Worm (Caenorhabditis elegans) whole organism, young adult: ENCODE data around the gene K08F11.1.

Experiments
- B0019.2 ChIP-seq: fragments of 200-800 bp; sonication (Bioruptor generic); conservative IDR thresholded peaks from 2 replicates; pipeline ENCODE4 v1.3.6; 2022; ENCODE audit warnings: missing genetic modification reagents, missing genetic modification characterization, missing compliant biosample characterization
- B0336.3 ChIP-seq: fragments of 200-800 bp; sonication (Bioruptor generic); IDR thresholded peaks from 2 replicates; pipeline ENCODE4 v1.3.6; 2022; ENCODE audit warnings: missing genetic modification characterization, missing compliant biosample characterization
- C06A6.2 ChIP-seq: fragments of 200-800 bp; sonication (Bioruptor generic); conservative IDR thresholded peaks from 2 replicates; pipeline ENCODE4 v1.3.6; 2022; ENCODE audit warnings: missing genetic modification characterization, missing compliant biosample characterization
- F22D6.2 ChIP-seq: sonication (generic microtip); optimal IDR thresholded peaks from 2 replicates; lab custom pipeline; 2016; ENCODE audit warnings: mild to moderate bottlenecking, missing genetic modification characterization, missing compliant biosample characterization
- F39B2.1 ChIP-seq: fragments of 200-800 bp; sonication (Bioruptor generic); IDR thresholded peaks from 2 replicates; pipeline ENCODE4 v1.3.6; 2022; ENCODE audit warnings: missing genetic modification reagents, missing genetic modification characterization, missing compliant biosample characterization
- F49E8.2 ChIP-seq: sonication (generic microtip); optimal IDR thresholded peaks from 3 replicates; lab custom pipeline; 2017; ENCODE audit warnings: missing genetic modification characterization, mild to moderate bottlenecking, missing compliant biosample characterization, antibody characterized with exemption, moderate library complexity; ENCODE audit not compliant: insufficient read depth
- F55B11.4 ChIP-seq: sonication (generic microtip); optimal IDR thresholded peaks from 2 replicates; lab custom pipeline; 2016; ENCODE audit warnings: missing compliant biosample characterization, missing genetic modification characterization, borderline replicate concordance; ENCODE audit not compliant: insufficient read depth
- F57A8.1 ChIP-seq: fragments of 200-800 bp; sonication (Bioruptor generic); optimal IDR thresholded peaks from 2 replicates; lab custom pipeline; 2018; ENCODE audit warnings: mild to moderate bottlenecking, missing genetic modification characterization, moderate library complexity, missing compliant biosample characterization
- K11D2.4 ChIP-seq: fragments of 200-800 bp; sonication (Bioruptor generic); IDR thresholded peaks from 2 replicates; pipeline ENCODE4 v1.3.6; 2022; ENCODE audit warnings: missing genetic modification reagents, missing genetic modification characterization, missing compliant biosample characterization
- ama-1 ChIP-seq, 3 experiments: fragments of 150-350 bp in 1 of 3; sonication (generic microtip) in 2 of 3; optimal IDR thresholded peaks; 2 replicates each; lab custom pipeline; 2014 to 2018; ENCODE audit warnings: missing biosample characterization in 2 of 3, missing genetic modification characterization in 2 of 3, missing genetic modification reagents in 2 of 3
- aptf-2 ChIP-seq: fragments of 200-800 bp; sonication (Bioruptor generic); conservative IDR thresholded peaks from 2 replicates; pipeline ENCODE4 v1.3.6; 2022; ENCODE audit warnings: missing genetic modification reagents, missing genetic modification characterization, missing compliant biosample characterization
- aptf-3 ChIP-seq: fragments of 200-800 bp; sonication (Bioruptor generic); IDR thresholded peaks from 2 replicates; pipeline ENCODE4 v1.3.6; 2022; ENCODE audit warnings: missing genetic modification characterization, missing compliant biosample characterization
- attf-3 ChIP-seq: fragments of 200-800 bp; sonication (Bioruptor generic); conservative IDR thresholded peaks from 2 replicates; pipeline ENCODE4 v1.3.6; 2022; ENCODE audit warnings: missing genetic modification reagents, missing genetic modification characterization, missing compliant biosample characterization
- attf-6 ChIP-seq: fragments of 200-800 bp; sonication (Bioruptor generic); IDR thresholded peaks from 2 replicates; pipeline ENCODE4 v1.3.6; 2022; ENCODE audit warnings: missing genetic modification reagents, missing genetic modification characterization, missing compliant biosample characterization
- cebp-1 ChIP-seq, 2 experiments: fragments of 200-800 bp in 1 of 2; sonication (Bioruptor generic) in 1 of 2; sonication (generic microtip) in 1 of 2; IDR thresholded peaks in 1 of 2; optimal IDR thresholded peaks in 1 of 2; 2 replicates each; pipeline versions ENCODE4 v1.3.6 to Lab custom; 2017 to 2022; ENCODE audit warnings: missing compliant biosample characterization in 2 of 2, missing genetic modification characterization in 2 of 2, mild to moderate bottlenecking in 1 of 2, missing genetic modification reagents in 1 of 2, moderate library complexity in 1 of 2
- dox-1 ChIP-seq: fragments of 200-800 bp; sonication (Bioruptor generic); IDR thresholded peaks from 2 replicates; pipeline ENCODE4 v1.3.6; 2022; ENCODE audit warnings: missing genetic modification reagents, missing genetic modification characterization, missing compliant biosample characterization
- fkh-3 ChIP-seq: sonication (generic microtip); optimal IDR thresholded peaks from 2 replicates; lab custom pipeline; 2016; ENCODE audit warnings: mild to moderate bottlenecking, missing genetic modification characterization, missing compliant biosample characterization
- gei-17 ChIP-seq: fragments of 200-800 bp; sonication (Bioruptor generic); optimal IDR thresholded peaks from 2 replicates; lab custom pipeline; 2018; ENCODE audit warnings: mild to moderate bottlenecking, missing genetic modification characterization, missing compliant biosample characterization
- hlh-26 ChIP-seq: fragments of 200-800 bp; sonication (Bioruptor generic); conservative IDR thresholded peaks from 2 replicates; pipeline ENCODE4 v1.3.6; 2022; ENCODE audit warnings: missing genetic modification reagents, missing genetic modification characterization, missing compliant biosample characterization
- hrde-1 ChIP-seq: sonication (generic microtip); optimal IDR thresholded peaks from 2 replicates; lab custom pipeline; 2016; ENCODE audit warnings: missing genetic modification characterization, mild to moderate bottlenecking, missing compliant biosample characterization, moderate library complexity, missing genotype, missing genetic modification reagents, borderline replicate concordance
- lsl-1 ChIP-seq: fragments of 200-800 bp; sonication (Bioruptor generic); optimal IDR thresholded peaks from 2 replicates; lab custom pipeline; 2018; ENCODE audit warnings: mild to moderate bottlenecking, missing genetic modification characterization, moderate library complexity, missing compliant biosample characterization
- madf-10 ChIP-seq: sonication (generic microtip); optimal IDR thresholded peaks from 2 replicates; lab custom pipeline; 2016; ENCODE audit warnings: mild to moderate bottlenecking, missing genetic modification characterization, missing compliant biosample characterization
- madf-8 ChIP-seq: fragments of 200-800 bp; sonication (Bioruptor generic); conservative IDR thresholded peaks from 2 replicates; pipeline ENCODE4 v1.3.6; 2022; ENCODE audit warnings: missing genetic modification reagents, missing genetic modification characterization, missing compliant biosample characterization
- nfya-2 ChIP-seq: fragments of 200-800 bp; sonication (Bioruptor generic); IDR thresholded peaks from 2 replicates; pipeline ENCODE4 v1.3.6; 2022; ENCODE audit warnings: missing genetic modification reagents, missing genetic modification characterization, missing compliant biosample characterization
- nhr-80 ChIP-seq: sonication (generic microtip); optimal IDR thresholded peaks from 2 replicates; lab custom pipeline; 2016; ENCODE audit warnings: missing genetic modification characterization, missing compliant biosample characterization
- pbrm-1 ChIP-seq: fragments of 200-800 bp; sonication (Bioruptor generic); IDR thresholded peaks from 2 replicates; pipeline ENCODE4 v1.3.6; 2022; ENCODE audit warnings: missing genetic modification reagents, missing genetic modification characterization, missing compliant biosample characterization
- pha-4 ChIP-seq: fragments of 150-350 bp; sonication (generic microtip); optimal IDR thresholded peaks from 2 replicates; lab custom pipeline; 2014; ENCODE audit warnings: missing biosample characterization, missing genetic modification reagents, missing genetic modification characterization
- rcor-1 ChIP-seq: fragments of 200-800 bp; sonication (Bioruptor generic); IDR thresholded peaks from 2 replicates; pipeline ENCODE4 v1.3.6; 2022; ENCODE audit warnings: missing genetic modification reagents, missing genetic modification characterization, missing compliant biosample characterization
- rpc-1 ChIP-seq, 2 experiments: fragments of 150-350 bp in 1 of 2; sonication (generic microtip) in 1 of 2; optimal IDR thresholded peaks; 2 replicates each; lab custom pipeline; 2014 to 2018; ENCODE audit warnings: missing biosample characterization in 1 of 2, missing genetic modification characterization in 1 of 2, missing genetic modification reagents in 1 of 2, missing genotype in 1 of 2
- sea-2 ChIP-seq: fragments of 200-800 bp; sonication (Bioruptor generic); IDR thresholded peaks from 2 replicates; pipeline ENCODE4 v1.3.6; 2022; ENCODE audit warnings: missing genetic modification characterization, missing compliant biosample characterization
- snpc-1.1 ChIP-seq: sonication (generic microtip); optimal IDR thresholded peaks from 2 replicates; lab custom pipeline; 2017; ENCODE audit warnings: missing genetic modification characterization, mild to moderate bottlenecking, missing compliant biosample characterization, antibody characterized with exemption, moderate library complexity, missing genotype, missing genetic modification reagents; ENCODE audit not compliant: insufficient read depth
- unc-130 ChIP-seq: sonication (generic microtip); optimal IDR thresholded peaks from 2 replicates; lab custom pipeline; 2016; ENCODE audit warnings: missing genetic modification reagents, missing genetic modification characterization, missing compliant biosample characterization
- unc-62 ChIP-seq: fragments of 150-350 bp; optimal IDR thresholded peaks from 2 replicates; lab custom pipeline; 2014; ENCODE audit warnings: missing biosample characterization, missing genetic modification reagents, missing genetic modification characterization
- ztf-18 ChIP-seq: sonication (generic microtip); optimal IDR thresholded peaks from 2 replicates; lab custom pipeline; 2016; ENCODE audit warnings: missing genotype, mild to moderate bottlenecking, missing genetic modification characterization, missing compliant biosample characterization

Gene K08F11.1

ce11 chrIV:4724562-4724961 lies at the start of gene K08F11.1:
Gene K08F11.1 (plus strand): TSS chrIV:4724862.
- TF ChIP-seq attf-3 (GFP tag; lab: Robert Waterston, UW), result no peak
- TF ChIP-seq F57A8.1, result no peak
- TF ChIP-seq hlh-26 (GFP tag; lab: Robert Waterston, UW), result no peak
- no peak for TF ChIP-seq K11D2.4 (GFP tag; lab: Robert Waterston, UW)
- TF ChIP-seq madf-10 (tag; lab: Kevin White, UChicago), result no peak
- no peak for TF ChIP-seq F22D6.2 (tag; lab: Kevin White, UChicago)
- TF ChIP-seq unc-62 (GFP tag; lab: Kevin White, UChicago), result no peak
- TF ChIP-seq pbrm-1 (GFP tag; lab: Robert Waterston, UW), result no peak
- TF ChIP-seq rpc-1 (optimal IDR thresholded peaks at IDR 0.05; lab: Kevin White, UChicago), result no peak
- no peak for TF ChIP-seq rpc-1 (tag; optimal IDR thresholded peaks at IDR 0.05; lab: Kevin White, UChicago)
- no peak for TF ChIP-seq F49E8.2
- no peak for TF ChIP-seq attf-6 (GFP tag; lab: Robert Waterston, UW)
- no peak for TF ChIP-seq C06A6.2 (GFP tag; lab: Robert Waterston, UW)

- TF ChIP-seq snpc-1.1 (tag; lab: Kevin White, UChicago) (no peak), F55B11.4 (tag; lab: Kevin White, UChicago) (no peak), nfya-2 (no peak), gei-17 (GFP tag; lab: Kevin White, UChicago) (no peak), B0336.3 (no peak), hrde-1 (tag; lab: Kevin White, UChicago) (no peak), aptf-3 (GFP tag; lab: Robert Waterston, UW) (no peak), ama-1 (optimal IDR thresholded peaks at IDR 0.05; lab: Kevin White, UChicago) (no peak), ama-1 (GFP tag; optimal IDR thresholded peaks at IDR 0.05; lab: Kevin White, UChicago) (no peak), dox-1 (GFP tag; lab: Robert Waterston, UW) (no peak), pha-4 (tag; lab: Kevin White, UChicago) (no peak)
These were observed 45.9 kb upstream of the K08F11.1 start, which contains the start of gene kin-36 for ce11 chrIV:4678718-4679117. Gene kin-36 (plus strand): TSS chrIV:4679018.

ce11 chrIV:4683149-4683548 lies 41.5 kb upstream of the K08F11.1 start:
- no peak for TF ChIP-seq F39B2.1 (GFP tag; lab: Robert Waterston, UW)
- no peak for TF ChIP-seq madf-8 (GFP tag; lab: Robert Waterston, UW)
- TF ChIP-seq B0019.2 (GFP tag; lab: Robert Waterston, UW), result no peak
- no peak for TF ChIP-seq cebp-1 (GFP tag; IDR thresholded peaks at IDR 0.05; lab: Robert Waterston, UW)
- no peak for TF ChIP-seq cebp-1 (tag; optimal IDR thresholded peaks at IDR 0.05; lab: Kevin White, UChicago)
- TF ChIP-seq unc-130, result no peak
- TF ChIP-seq nhr-80 (tag; lab: Kevin White, UChicago), result no peak
- no peak for TF ChIP-seq rcor-1 (GFP tag; lab: Robert Waterston, UW)
- no peak for TF ChIP-seq lsl-1
- no peak for TF ChIP-seq ztf-18 (tag; lab: Kevin White, UChicago)
- no peak for TF ChIP-seq aptf-2 (GFP tag; lab: Robert Waterston, UW)
- no peak for TF ChIP-seq sea-2 (GFP tag; lab: Robert Waterston, UW)
- TF ChIP-seq fkh-3 (tag; lab: Kevin White, UChicago), result no peak
